Fruit fly (Drosophila melanogaster): ENCODE data around the gene to.

Gene to

dm6 chr3R:25219018-25219417 is 21.0 kb upstream of the to start, which contains the start of gene CG31103:
TSS of gene CG31103 (plus strand) at chr3R:25219318.
- TF ChIP-seq mam (GFP tag; optimal IDR thresholded peaks at IDR 0.05) (no peak), corto (GFP tag; optimal IDR thresholded peaks at IDR 0.05) (no peak), sim (GFP tag; IDR thresholded peaks at IDR 0.05) (no peak), CG9817 (tag; optimal IDR thresholded peaks at IDR 0.05) (no peak), CG18599 (GFP tag; optimal IDR thresholded peaks at IDR 0.05) (no peak), CG10462 (GFP tag; optimal IDR thresholded peaks at IDR 0.05) (no peak), Opbp (GFP tag; IDR thresholded peaks at IDR 0.05; ENCODE audit: partially characterized antibody) (no peak), pita (GFP tag; optimal IDR thresholded peaks at IDR 0.05) (no peak), her (GFP tag; optimal IDR thresholded peaks at IDR 0.05) (no peak), CG4424 (GFP tag; optimal IDR thresholded peaks at IDR 0.05) (no peak), CG14014 (GFP tag; IDR thresholded peaks at IDR 0.05) (no peak), fru (optimal IDR thresholded peaks at IDR 0.05) (no peak)

dm6 chr3R:25221203-25221807 is 18.7 kb upstream of the to start, which contains the start of gene Alg9:
TSS of gene Alg9 (plus strand) at chr3R:25221589.
- TF ChIP-seq dm (GFP tag; optimal IDR thresholded peaks at IDR 0.05) (peak; percentile 17), CG12659 (GFP tag; optimal IDR thresholded peaks at IDR 0.05) (peak; percentile 31), dpn (GFP tag; optimal IDR thresholded peaks at IDR 0.05) (peak in 1 of 2 experiments; percentile 6), Dfd (GFP tag; optimal IDR thresholded peaks at IDR 0.05) (peak in 1 of 2 experiments; percentile 30), Gug (GFP tag; IDR thresholded peaks at IDR 0.05) (peak; percentile 2; the same call in 1 of the 4 replicates), bsh (GFP tag; optimal IDR thresholded peaks at IDR 0.05) (no peak), Xbp1 (GFP tag; optimal IDR thresholded peaks at IDR 0.05) (peak; percentile 8), nmo (GFP tag; optimal IDR thresholded peaks at IDR 0.05) (peak; percentile 23), trem (tag; optimal IDR thresholded peaks at IDR 0.05) (peak; percentile 58), sens (GFP tag) (peak; percentile 72), nerfin-2 (GFP tag; IDR thresholded peaks at IDR 0.05; ENCODE audit: partially characterized antibody) (peak; percentile 93), Sox102F (GFP tag; optimal IDR thresholded peaks at IDR 0.05) (no peak), lmd (GFP tag; IDR thresholded peaks at IDR 0.05) (no peak), HLH4C (GFP tag; IDR thresholded peaks at IDR 0.05; ENCODE audit: partially characterized antibody) (peak; percentile 95), amos (GFP tag; IDR thresholded peaks at IDR 0.05; ENCODE audit: partially characterized antibody) (peak; percentile 89), Scr (GFP tag; IDR thresholded peaks at IDR 0.05; ENCODE audit: partially characterized antibody) (peak; percentile 88), Dref (GFP tag; IDR thresholded peaks at IDR 0.05) (peak; percentile 94), HmgZ (tag; optimal IDR thresholded peaks at IDR 0.05) (peak; percentile 44), CG15514 (GFP tag; optimal IDR thresholded peaks at IDR 0.05) (peak; percentile 94), disco-r (GFP tag; optimal IDR thresholded peaks at IDR 0.05) (no peak), CG4820 (GFP tag; optimal IDR thresholded peaks at IDR 0.05) (no peak), lola (GFP tag; optimal IDR thresholded peaks at IDR 0.05) (peak in 1 of 3 experiments; percentile 71), vvl (GFP tag; IDR thresholded peaks at IDR 0.05) (0 out of 2 replicates have a peak, but pooled peaks have one; percentile 37), ems (GFP tag; optimal IDR thresholded peaks at IDR 0.05) (peak; percentile 16), Doc3 (GFP tag; IDR thresholded peaks at IDR 0.05; ENCODE audit: partially characterized antibody) (peak; percentile 83), hkb (optimal IDR thresholded peaks at IDR 0.05) (peak; percentile 18), hkb (GFP tag; IDR thresholded peaks at IDR 0.05) (no peak), CG16813 (GFP tag; IDR thresholded peaks at IDR 0.05; ENCODE audit: partially characterized antibody) (peak; percentile 89), CG42726 (GFP tag; IDR thresholded peaks at IDR 0.05; ENCODE audit: partially characterized antibody) (peak; percentile 77), CG7963 (GFP tag; IDR thresholded peaks at IDR 0.05; ENCODE audit: partially characterized antibody) (peak; percentile 91), unc-4 (GFP tag; IDR thresholded peaks at IDR 0.05; ENCODE audit: partially characterized antibody) (peak; percentile 89), zen2 (GFP tag; IDR thresholded peaks at IDR 0.05; ENCODE audit: partially characterized antibody) (peak; percentile 94), ash1 (GFP tag; optimal IDR thresholded peaks at IDR 0.05) (no peak), stwl (tag; optimal IDR thresholded peaks at IDR 0.05) (peak; percentile 93), Rfx (GFP tag; IDR thresholded peaks at IDR 0.05) (peak; percentile 34; the same call in 1 of the 2 replicates), Hr3 (GFP tag; optimal IDR thresholded peaks at IDR 0.05) (peak; percentile 64)

Data from whole organism, embryonic.